Fruit fly (Drosophila melanogaster): ENCODE results near the gene CG33346.

DNA sequence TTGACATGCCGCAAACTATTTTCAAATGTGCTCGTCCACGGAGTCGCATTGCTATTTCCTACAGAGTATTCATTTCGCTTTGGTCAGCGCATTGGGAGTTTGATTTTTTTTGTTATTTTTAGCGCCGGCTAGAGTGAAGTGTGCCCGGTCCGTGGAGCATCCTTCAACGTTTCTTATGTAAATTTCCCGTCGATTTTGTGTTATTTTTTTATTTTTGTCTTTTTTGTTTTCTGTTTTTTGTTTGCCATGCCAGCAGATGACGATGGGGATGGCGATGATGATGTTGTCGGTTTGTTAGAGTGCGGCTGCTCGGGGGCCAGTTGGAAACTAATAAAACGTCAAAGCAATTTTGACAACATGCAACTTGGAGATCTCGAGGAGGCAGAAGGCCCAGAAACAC lies 38.2 kb upstream of the CG33346 start:
- TF ChIP-seq psq (optimal IDR thresholded peaks at IDR 0.05): no peak
- TF ChIP-seq insv (optimal IDR thresholded peaks at IDR 0.05): no peak
- TF ChIP-seq Myc (optimal IDR thresholded peaks at IDR 0.05): no peak
- no peak for TF ChIP-seq h (optimal IDR thresholded peaks at IDR 0.05)
- no peak for TF ChIP-seq Sin3A (optimal IDR thresholded peaks at IDR 0.05)
- no peak for TF ChIP-seq ttk (optimal IDR thresholded peaks at IDR 0.05)
